Worm (Caenorhabditis elegans): ENCODE results near the gene T20F7.3.
"Not testable (repeated sequence)": the region's sequence is repeated elsewhere in the genome, so short reads cannot be mapped to it uniquely, and the experiment has no call there.

T20F7.3 gene

DNA sequence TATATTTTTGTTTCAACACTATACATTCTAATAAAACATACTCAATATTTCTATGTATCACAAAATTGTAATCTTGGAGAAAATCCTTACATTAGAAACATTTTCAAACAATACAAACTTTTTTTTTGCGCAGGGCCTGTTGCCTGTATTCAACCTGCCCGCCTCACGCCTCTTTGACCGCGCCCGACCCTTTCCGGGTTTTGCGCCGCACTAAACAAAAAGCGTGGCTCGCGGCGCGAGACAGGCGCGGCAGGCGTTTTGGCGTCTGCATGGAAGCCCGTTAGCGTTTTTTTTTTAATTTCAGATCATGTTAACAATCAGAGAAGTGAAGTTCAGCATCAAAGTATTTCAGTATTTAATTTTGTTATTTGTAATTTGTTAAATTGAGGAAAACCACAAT is 17.3 kb upstream of the T20F7.3 start:
- TF ChIP-seq him-1 (tag; optimal IDR thresholded peaks at IDR 0.05): no peak
- TF ChIP-seq dao-5 (tag; optimal IDR thresholded peaks at IDR 0.05): no peak
- no peak for TF ChIP-seq W03F9.2 (tag; optimal IDR thresholded peaks at IDR 0.05)

DNA sequence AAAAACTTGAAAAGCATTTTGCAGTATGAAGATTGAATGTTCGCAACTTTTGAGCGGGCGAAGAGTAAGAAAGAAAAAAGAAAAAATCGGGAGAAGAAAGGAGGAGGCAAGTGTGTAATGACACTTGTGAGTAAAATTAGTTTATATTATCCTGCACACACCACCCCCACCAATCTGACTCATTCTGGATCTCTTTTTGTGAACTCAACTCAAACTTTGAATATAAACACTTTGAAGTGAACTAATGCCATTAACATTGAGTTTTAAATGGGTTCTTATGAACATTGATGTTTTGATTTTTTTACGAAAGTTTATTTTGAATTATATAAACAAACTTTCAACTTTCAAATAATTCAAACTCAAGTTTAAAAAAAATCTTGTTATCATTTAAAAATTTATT is 15.3 kb upstream of the T20F7.3 start, which contains the start of gene F41G4.8:
F41G4.8 (minus strand) TSS at position 101 of the 400 bp plus-strand sequence.
- no peak for TF ChIP-seq him-1 (tag; optimal IDR thresholded peaks at IDR 0.05)
- no peak for TF ChIP-seq W03F9.2 (tag; optimal IDR thresholded peaks at IDR 0.05)
- TF ChIP-seq dao-5 (tag; optimal IDR thresholded peaks at IDR 0.05): no peak

DNA sequence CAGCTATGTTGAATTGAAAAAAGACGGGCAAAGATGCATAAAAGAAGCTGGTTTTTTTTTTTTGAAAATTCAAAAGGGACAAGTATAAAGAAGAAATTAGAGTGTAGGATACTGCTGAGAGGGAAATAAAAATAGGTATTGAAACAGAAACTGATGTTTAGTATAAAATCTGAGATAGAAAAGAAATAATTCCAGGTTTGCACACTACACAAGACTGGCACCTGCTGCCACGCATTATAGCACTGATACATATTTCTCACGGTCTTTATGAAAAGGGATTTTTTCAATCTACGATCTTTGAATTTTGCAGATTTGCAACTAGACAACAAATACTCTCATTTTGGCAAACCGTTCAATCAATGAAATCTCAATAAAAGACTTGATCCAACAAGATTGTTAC is 3.1 kb downstream of the T20F7.3 start:
- TF ChIP-seq W03F9.2 (tag; optimal IDR thresholded peaks at IDR 0.05) (no peak), him-1 (tag; optimal IDR thresholded peaks at IDR 0.05) (no peak), dao-5 (tag; optimal IDR thresholded peaks at IDR 0.05) (no peak)

DNA sequence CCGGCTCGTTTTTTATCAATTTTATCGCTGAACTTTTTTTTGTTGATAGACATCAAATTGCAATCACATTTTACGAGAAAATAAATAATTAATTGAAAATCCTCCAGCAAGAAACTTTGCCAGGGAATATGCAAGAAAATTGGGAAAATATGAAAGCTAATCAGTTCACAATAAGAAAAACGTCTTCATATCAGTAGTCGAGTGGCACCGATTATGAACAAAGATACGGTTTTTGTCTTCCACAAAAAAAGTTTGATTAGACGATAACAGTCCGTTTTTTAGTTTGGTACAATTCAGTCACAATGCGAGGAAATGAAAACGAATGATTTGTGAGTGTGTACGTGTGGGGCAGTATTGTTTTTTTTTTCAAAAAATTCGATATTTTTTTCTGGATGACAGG is 4.8 kb downstream of the T20F7.3 start:
- TF ChIP-seq W03F9.2 (tag; optimal IDR thresholded peaks at IDR 0.05): no peak
- no peak for TF ChIP-seq dao-5 (tag; optimal IDR thresholded peaks at IDR 0.05)
- TF ChIP-seq him-1 (tag; optimal IDR thresholded peaks at IDR 0.05): no peak

DNA sequence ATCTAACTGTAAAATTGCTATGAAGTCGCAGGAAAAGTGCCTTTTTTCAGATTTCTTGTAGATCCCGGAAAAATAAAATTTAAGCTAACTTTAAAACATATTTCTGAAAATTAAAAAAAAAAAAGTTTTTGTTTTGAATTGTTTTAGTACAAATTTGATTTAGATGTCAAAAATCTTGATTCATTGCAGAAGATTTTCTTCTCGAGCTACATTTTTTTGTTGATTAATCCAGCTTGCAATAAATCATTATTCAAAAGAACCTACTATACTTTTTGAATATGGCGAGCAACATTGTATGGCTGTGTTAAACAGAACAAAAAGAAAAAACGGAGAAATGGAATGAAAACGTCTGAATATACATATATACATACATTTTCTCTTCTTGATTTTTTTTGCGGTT is 5.5 kb downstream of the T20F7.3 start:
- TF ChIP-seq dao-5 (tag; optimal IDR thresholded peaks at IDR 0.05) (no peak), him-1 (tag; optimal IDR thresholded peaks at IDR 0.05) (no peak), W03F9.2 (tag; optimal IDR thresholded peaks at IDR 0.05) (no peak)

DNA sequence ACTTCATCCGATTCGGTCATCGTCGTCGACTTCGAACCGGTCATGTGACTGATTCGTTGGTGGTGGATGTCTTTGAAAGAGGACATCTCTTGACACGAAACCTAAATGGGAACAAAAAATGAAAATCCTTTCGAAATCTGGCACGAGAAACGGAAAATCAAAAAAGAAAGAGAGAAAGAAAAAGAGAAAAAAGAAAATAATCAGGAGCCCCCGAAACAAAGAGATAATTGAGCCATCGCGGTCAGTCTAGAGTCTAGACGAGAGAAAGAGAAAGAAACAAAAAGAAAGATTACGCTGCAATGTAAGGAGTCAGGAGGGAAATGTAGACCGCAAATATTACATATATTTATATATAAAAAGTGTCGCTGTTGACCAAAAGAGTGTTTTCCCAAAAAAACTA is 8.7 kb downstream of the T20F7.3 start, which contains the start of gene aakg-2:
aakg-2 (minus strand) TSS at position 101 of the 400 bp plus-strand sequence.
- no peak for TF ChIP-seq W03F9.2 (tag; optimal IDR thresholded peaks at IDR 0.05)
- no peak for TF ChIP-seq dao-5 (tag; optimal IDR thresholded peaks at IDR 0.05)
- TF ChIP-seq him-1 (tag; optimal IDR thresholded peaks at IDR 0.05): no peak

DNA sequence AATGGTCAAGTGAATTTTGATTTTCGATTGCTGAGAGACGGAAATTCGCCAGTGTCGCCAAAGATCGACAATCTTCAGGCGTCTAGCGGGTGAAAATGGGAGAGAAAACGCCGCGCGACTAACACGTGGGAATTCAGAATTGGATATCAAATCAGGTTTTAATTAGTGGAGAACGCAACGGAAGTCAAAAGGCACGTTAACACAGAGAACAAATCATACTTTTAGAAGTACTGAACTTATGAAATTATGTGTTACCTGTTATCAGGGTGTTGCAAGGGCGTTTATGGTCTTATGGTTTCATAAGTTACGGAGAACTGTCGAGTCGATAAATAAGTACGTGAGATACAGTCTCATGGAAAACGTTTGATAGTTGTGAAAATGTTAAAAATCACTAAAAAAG is 11.2 kb downstream of the T20F7.3 start:
- TF ChIP-seq him-1 (tag; optimal IDR thresholded peaks at IDR 0.05) (no peak), W03F9.2 (tag; optimal IDR thresholded peaks at IDR 0.05) (no peak), dao-5 (tag; optimal IDR thresholded peaks at IDR 0.05) (no peak)

DNA sequence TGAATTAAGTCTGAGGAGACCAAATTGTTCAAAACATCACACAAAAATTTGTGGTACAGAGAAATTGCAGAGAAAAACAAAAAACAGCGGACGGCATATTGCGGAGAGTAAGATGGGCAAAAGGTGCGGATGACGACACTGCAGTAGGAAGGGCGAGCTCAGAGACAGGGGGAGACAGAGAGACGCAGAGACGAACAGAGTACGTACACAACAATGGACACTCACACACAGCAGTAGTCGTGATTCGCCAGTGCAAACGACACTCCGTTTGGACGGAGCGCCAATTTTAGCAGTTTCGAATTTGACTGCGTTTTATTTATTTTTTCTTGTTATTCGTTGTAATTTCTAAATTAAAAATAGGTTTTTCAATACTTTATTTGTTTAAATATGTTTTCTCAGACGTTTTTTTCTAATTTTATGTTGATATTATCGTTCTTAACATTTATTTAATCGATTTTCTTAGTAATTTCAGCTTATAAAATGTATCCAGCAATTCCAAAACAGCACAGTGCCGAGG is 12.3 kb downstream of the T20F7.3 start, which contains the start of gene T20F7.1:
T20F7.1 (plus strand) TSS at position 467 of the 517 bp plus-strand sequence.
- no peak for TF ChIP-seq him-1 (tag; optimal IDR thresholded peaks at IDR 0.05)
- no peak for TF ChIP-seq W03F9.2 (tag; optimal IDR thresholded peaks at IDR 0.05)
- TF ChIP-seq dao-5 (tag; optimal IDR thresholded peaks at IDR 0.05): no peak

DNA sequence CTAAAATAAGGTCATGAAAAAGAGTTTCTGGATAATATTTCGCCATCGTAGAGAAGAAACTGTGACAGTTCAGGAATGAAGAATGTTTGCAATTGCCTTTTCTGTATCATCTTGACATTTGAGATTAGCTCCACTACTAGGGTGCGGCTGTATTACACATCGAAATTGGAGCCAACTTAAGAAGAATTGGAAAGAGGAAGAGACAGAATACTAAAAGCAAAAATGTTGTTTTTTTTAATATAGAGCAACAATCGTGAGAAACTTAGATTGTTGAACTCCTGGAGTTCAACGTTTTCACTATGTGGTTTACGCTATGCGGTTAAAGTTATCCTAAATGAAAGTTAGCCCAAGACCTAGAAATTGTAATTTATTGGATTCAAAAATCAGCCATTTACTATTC is 20.2 kb downstream of the T20F7.3 start, which contains the start of gene acs-9:
acs-9 (minus strand) TSS at position 101 of the 400 bp plus-strand sequence.
- TF ChIP-seq him-1 (tag; optimal IDR thresholded peaks at IDR 0.05): no peak
- no peak for TF ChIP-seq dao-5 (tag; optimal IDR thresholded peaks at IDR 0.05)

DNA sequence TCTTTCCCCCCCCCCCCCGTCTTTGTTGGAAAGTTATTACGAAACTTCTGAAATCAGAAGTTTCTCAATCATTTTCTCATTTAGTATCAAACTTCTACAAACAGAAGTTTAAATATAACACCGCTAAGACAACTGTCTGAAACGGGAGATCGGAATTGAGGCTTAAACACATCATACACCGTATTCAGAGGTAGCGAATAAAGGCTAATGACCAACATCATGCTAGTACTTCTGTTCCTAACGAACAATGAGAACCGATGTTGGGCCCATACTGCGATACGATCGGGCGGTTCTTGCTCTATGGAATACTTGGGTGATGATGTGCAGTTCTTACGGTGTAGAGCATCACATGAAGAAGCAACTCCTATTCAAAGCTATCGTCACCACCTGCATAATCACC is 23.2 kb downstream of the T20F7.3 start, which contains the start of gene Y13C8A.1:
Y13C8A.1 (plus strand) TSS at position 301 of the 400 bp plus-strand sequence.
- not testable (repeated sequence) for TF ChIP-seq dao-5, W03F9.2, him-1 (tag; optimal IDR thresholded peaks at IDR 0.05)

DNA sequence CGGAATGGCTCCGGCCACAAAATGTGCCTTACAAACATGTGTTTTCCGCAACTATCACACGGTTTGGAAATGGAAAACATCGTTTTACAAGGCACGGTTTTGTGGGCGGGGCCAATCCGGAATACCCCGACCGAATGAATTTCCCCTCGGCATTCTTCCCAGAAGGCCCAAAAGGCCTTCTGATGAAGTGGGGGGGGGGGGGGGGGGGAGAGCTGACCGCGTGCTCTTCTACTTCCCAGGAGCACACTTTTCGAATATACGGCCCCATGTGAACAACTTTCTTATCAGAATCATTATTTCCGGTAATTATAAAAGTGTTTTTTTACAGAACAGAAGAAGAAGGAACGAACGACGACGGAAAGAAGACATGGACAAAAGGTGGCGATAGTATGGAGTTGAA is 23.9 kb downstream of the T20F7.3 start:
- no peak for TF ChIP-seq him-1 (tag; optimal IDR thresholded peaks at IDR 0.05)
- TF ChIP-seq dao-5 (tag; optimal IDR thresholded peaks at IDR 0.05): no peak
- no peak for TF ChIP-seq W03F9.2 (tag; optimal IDR thresholded peaks at IDR 0.05)

DNA sequence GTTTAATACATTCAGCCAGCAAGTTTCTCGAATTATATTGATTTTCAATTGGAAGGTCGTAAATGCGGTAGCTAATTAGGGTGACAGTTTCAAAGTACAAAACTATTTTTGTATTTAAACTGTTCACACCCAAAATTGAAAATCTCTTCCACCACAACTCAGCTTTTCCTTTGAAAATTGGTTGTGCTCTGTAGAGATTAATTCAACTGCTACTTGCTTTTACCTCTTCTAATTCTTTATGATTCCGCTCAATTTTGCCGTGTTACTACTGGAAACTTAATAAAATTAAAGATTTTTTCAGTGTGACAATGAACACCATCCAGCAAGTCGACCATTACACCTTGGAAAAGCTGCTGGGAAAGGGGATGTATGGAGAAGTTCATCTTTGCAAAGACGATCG is 31.5 kb downstream of the T20F7.3 start, which contains the start of gene F39F10.3:
F39F10.3 (plus strand) TSS at position 301 of the 400 bp plus-strand sequence.
- TF ChIP-seq dao-5 (tag; optimal IDR thresholded peaks at IDR 0.05) (no peak), him-1 (tag; optimal IDR thresholded peaks at IDR 0.05) (no peak), W03F9.2 (tag; optimal IDR thresholded peaks at IDR 0.05) (no peak)

DNA sequence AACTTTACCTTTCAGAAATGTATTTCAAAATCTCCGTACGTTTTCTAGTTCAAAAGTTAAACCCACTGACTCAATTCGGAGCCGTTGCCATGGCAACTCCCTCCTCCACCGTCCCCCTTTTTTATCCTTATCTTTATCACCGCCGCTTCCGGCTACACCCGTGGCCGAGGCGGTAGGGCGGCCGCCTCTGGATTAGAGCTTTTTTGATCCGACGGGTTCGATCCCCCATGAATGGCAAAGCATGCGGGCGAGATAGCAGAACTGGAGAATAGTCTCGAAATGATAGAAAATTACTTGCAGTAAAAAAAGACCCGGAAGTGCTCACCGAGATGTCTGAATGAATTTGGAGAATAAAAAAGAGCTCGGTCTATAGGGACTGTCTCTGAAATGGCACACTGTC is 33.6 kb downstream of the T20F7.3 start:
- TF ChIP-seq him-1 (tag; optimal IDR thresholded peaks at IDR 0.05) (no peak), dao-5 (tag; optimal IDR thresholded peaks at IDR 0.05) (no peak), W03F9.2 (tag; optimal IDR thresholded peaks at IDR 0.05) (no peak)

DNA sequence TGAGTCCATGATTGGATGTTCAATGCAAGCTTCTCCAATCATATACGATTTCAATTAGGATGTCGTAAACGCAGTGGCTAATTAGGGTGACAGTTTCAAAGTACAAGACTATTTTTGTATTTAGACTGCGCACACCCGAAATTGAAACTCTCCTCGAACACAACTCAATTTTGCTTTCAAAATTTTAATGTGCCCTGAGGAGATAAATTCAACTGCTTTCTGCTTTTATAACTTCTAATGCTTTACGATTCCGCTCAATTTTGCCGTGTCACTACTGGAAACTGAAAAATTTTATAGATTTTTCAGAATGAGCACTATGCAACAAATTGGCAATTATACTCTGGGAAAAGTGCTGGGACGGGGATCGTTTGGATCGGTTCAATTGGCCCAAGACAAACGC is 34.4 kb downstream of the T20F7.3 start, which contains the start of gene F39F10.2:
F39F10.2 (plus strand) TSS at position 301 of the 400 bp plus-strand sequence.
- TF ChIP-seq W03F9.2 (tag; optimal IDR thresholded peaks at IDR 0.05): no peak
- no peak for TF ChIP-seq dao-5 (tag; optimal IDR thresholded peaks at IDR 0.05)
- TF ChIP-seq him-1 (tag; optimal IDR thresholded peaks at IDR 0.05): no peak

DNA sequence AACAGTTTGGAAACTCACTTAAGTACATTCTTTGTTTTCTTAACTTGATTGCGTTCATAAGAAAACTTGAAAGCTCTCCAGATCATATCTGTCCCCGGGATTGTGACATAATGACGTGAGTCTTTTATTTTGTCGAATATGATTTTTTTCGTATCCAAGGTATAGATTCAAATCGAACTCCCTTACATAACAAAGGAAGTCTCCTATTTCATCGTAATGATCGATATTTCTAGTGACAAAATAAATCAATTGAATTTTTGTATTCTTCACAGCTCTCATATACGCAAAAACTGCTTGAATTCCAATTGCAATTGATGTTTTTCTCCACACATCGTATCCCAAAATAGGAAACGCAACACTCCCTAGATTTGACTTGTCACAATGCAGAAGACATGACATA is 42.5 kb downstream of the T20F7.3 start:
- TF ChIP-seq W03F9.2 (tag; optimal IDR thresholded peaks at IDR 0.05) (no peak), him-1 (tag; optimal IDR thresholded peaks at IDR 0.05) (no peak)
